Fruit fly (Drosophila melanogaster): ENCODE data around the gene SPoCk.

- no peak for TF ChIP-seq CG8478 (optimal IDR thresholded peaks at IDR 0.05)
- peak; percentile 70 to 82 for TF ChIP-seq CTCF (optimal IDR thresholded peaks at IDR 0.05)
Measured at dm6 chr3L:22713605-22714004, 35.6 kb upstream of the SPoCk start.
